Fruit fly (Drosophila melanogaster) whole organism, adult: ENCODE measurements around the gene CLS.

Experiments used
- CG11617 ChIP-seq: fragments of 200-800 bp; sonication (Bioruptor generic); optimal IDR thresholded peaks from 2 replicates; lab custom pipeline; 2017; ENCODE audit warnings: mild to moderate bottlenecking, missing biosample characterization, missing genetic modification reagents, missing genetic modification characterization
- CG12768 ChIP-seq: fragments of 200-800 bp; sonication (Bioruptor generic); optimal IDR thresholded peaks from 2 replicates; lab custom pipeline; 2017; ENCODE audit warnings: missing biosample characterization, missing genetic modification characterization, mild to moderate bottlenecking, moderate library complexity, missing genetic modification reagents
- CG14711 ChIP-seq: fragments of 200-800 bp; sonication (Bioruptor generic); optimal IDR thresholded peaks from 2 replicates; lab custom pipeline; 2018; ENCODE audit warnings: missing biosample characterization, mild to moderate bottlenecking, missing genetic modification characterization, moderate library complexity
- CG1620 ChIP-seq: fragments of 200-800 bp; sonication (Bioruptor generic); optimal IDR thresholded peaks from 2 replicates; lab custom pipeline; 2016; ENCODE audit warnings: missing biosample characterization, missing genetic modification characterization
- CG33017 ChIP-seq: fragments of 200-800 bp; sonication (Bioruptor generic); optimal IDR thresholded peaks from 2 replicates; lab custom pipeline; 2018; ENCODE audit warnings: missing biosample characterization, mild to moderate bottlenecking, missing genetic modification characterization, moderate library complexity
- CG5204 ChIP-seq: fragments of 200-800 bp; sonication (Bioruptor generic); optimal IDR thresholded peaks from 2 replicates; lab custom pipeline; 2016; ENCODE audit warnings: missing biosample characterization, missing genetic modification characterization
- CG7045 ChIP-seq: fragments of 200-800 bp; sonication (Bioruptor generic); optimal IDR thresholded peaks from 2 replicates; lab custom pipeline; 2017; ENCODE audit warnings: missing biosample characterization, mild to moderate bottlenecking, missing genetic modification characterization
- CG7101 ChIP-seq: fragments of 200-800 bp; sonication (Bioruptor generic); optimal IDR thresholded peaks from 2 replicates; lab custom pipeline; 2018; ENCODE audit warnings: missing biosample characterization, mild to moderate bottlenecking, missing genetic modification characterization, moderate library complexity
- Clk ChIP-seq: fragments of 200-800 bp; sonication (Bioruptor generic); optimal IDR thresholded peaks from 2 replicates; lab custom pipeline; 2017; ENCODE audit warnings: missing biosample characterization, missing genetic modification characterization
- Crg-1 ChIP-seq: fragments of 200-800 bp; sonication (Bioruptor generic); optimal IDR thresholded peaks from 2 replicates; lab custom pipeline; 2016; ENCODE audit warnings: missing biosample characterization, missing genetic modification characterization
- Hr96 ChIP-seq: fragments of 200-800 bp; sonication (Bioruptor generic); optimal IDR thresholded peaks from 2 replicates; lab custom pipeline; 2016; ENCODE audit warnings: missing biosample characterization, missing genetic modification characterization
- Mnt ChIP-seq: fragments of 200-800 bp; sonication (Bioruptor generic); optimal IDR thresholded peaks from 2 replicates; lab custom pipeline; 2016; ENCODE audit warnings: missing biosample characterization, mild to moderate bottlenecking, missing genetic modification characterization
- bab1 ChIP-seq: fragments of 200-800 bp; sonication (Bioruptor generic); optimal IDR thresholded peaks from 3 replicates; lab custom pipeline; 2019; ENCODE audit warnings: missing biosample characterization, mild to moderate bottlenecking, missing genetic modification characterization, moderate library complexity
- cic ChIP-seq: fragments of 200-800 bp; sonication (Bioruptor generic); optimal IDR thresholded peaks from 2 replicates; lab custom pipeline; 2017; ENCODE audit warnings: missing biosample characterization, mild to moderate bottlenecking, missing genetic modification characterization, moderate library complexity
- cnc ChIP-seq, 2 experiments: fragments of >200 bp; optimal IDR thresholded peaks; 2 replicates each; lab custom pipeline; 2017
- kay ChIP-seq: fragments of 200-800 bp; sonication (Bioruptor generic); peaks from one replicate; lab custom pipeline; 2016; ENCODE audit warnings: missing biosample characterization, missing genetic modification characterization, borderline replicate concordance
- ovo ChIP-seq: fragments of 200-800 bp; sonication (Bioruptor generic); optimal IDR thresholded peaks from 2 replicates; lab custom pipeline; 2016; ENCODE audit warnings: missing biosample characterization, missing genetic modification characterization
- pad ChIP-seq: fragments of 200-800 bp; sonication (Bioruptor generic); optimal IDR thresholded peaks from 3 replicates; lab custom pipeline; 2017; ENCODE audit warnings: missing biosample characterization, missing genetic modification characterization, mild to moderate bottlenecking, moderate library complexity, missing genetic modification reagents
- tj ChIP-seq: fragments of 200-800 bp; sonication (Bioruptor generic); optimal IDR thresholded peaks from 3 replicates; lab custom pipeline; 2017; ENCODE audit warnings: missing biosample characterization, mild to moderate bottlenecking, missing genetic modification characterization, moderate library complexity
- toe ChIP-seq: fragments of 200-800 bp; sonication (Bioruptor generic); optimal IDR thresholded peaks from 2 replicates; lab custom pipeline; 2016; ENCODE audit warnings: missing biosample characterization, missing genetic modification characterization

Gene CLS

dm6 chr3R:25661531-25662193 lies 25.5 kb downstream of the CLS start, which contains the start of gene RASSF8:
Gene RASSF8, plus strand, starts transcription at chr3R:25661795.
- no peak for TF ChIP-seq Crg-1 (GFP tag; lab: Kevin White, UChicago)
- peak; percentile 29 for TF ChIP-seq CG1620 (GFP tag; lab: Kevin White, UChicago)
- peak; percentile 54 for TF ChIP-seq bab1 (GFP tag; lab: Kevin White, UChicago)
- peak; percentile 69 for TF ChIP-seq toe
- peak; percentile 42 for TF ChIP-seq Mnt (GFP tag; lab: Kevin White, UChicago)
- TF ChIP-seq CG7045 (GFP tag; lab: Kevin White, UChicago) = peak; percentile 12
- TF ChIP-seq CG5204 (GFP tag; lab: Kevin White, UChicago) = peak; percentile 74
- TF ChIP-seq cnc (optimal IDR thresholded peaks at IDR 0.05; lab: Kevin White, UChicago) = no peak
- TF ChIP-seq CG33017 (tag; lab: Kevin White, UChicago) = no peak
- TF ChIP-seq Hr96 = peak; percentile 49
- TF ChIP-seq CG7101 (tag; lab: Kevin White, UChicago) = no peak
- TF ChIP-seq CG14711 (tag; lab: Kevin White, UChicago) = no peak
- no peak for TF ChIP-seq CG11617 (GFP tag; lab: Kevin White, UChicago)
- TF ChIP-seq cic (GFP tag; lab: Kevin White, UChicago) = no peak

dm6 chr3R:25660985-25661530 lies 26.1 kb downstream of the CLS start, which contains the start of gene Tnks:
Gene Tnks, minus strand, starts transcription at chr3R:25661286.
- TF ChIP-seq ovo (GFP tag; lab: Kevin White, UChicago) (peak; percentile 24), CG11617 (GFP tag; lab: Kevin White, UChicago) (peak; percentile 4), kay (no peak), Clk (no peak)

- TF ChIP-seq pad (GFP tag; lab: Kevin White, UChicago) (no peak), tj (GFP tag; lab: Kevin White, UChicago) (no peak), CG14711 (tag; lab: Kevin White, UChicago) (no peak), Mnt (GFP tag; lab: Kevin White, UChicago) (no peak), toe (no peak), Clk (no peak), cic (GFP tag; lab: Kevin White, UChicago) (no peak), CG33017 (tag; lab: Kevin White, UChicago) (no peak), CG12768 (GFP tag; lab: Kevin White, UChicago) (no peak), bab1 (GFP tag; lab: Kevin White, UChicago) (no peak), kay (no peak), cnc (optimal IDR thresholded peaks at IDR 0.05; lab: Kevin White, UChicago) (no peak), CG1620 (GFP tag; lab: Kevin White, UChicago) (no peak), CG7101 (tag; lab: Kevin White, UChicago) (no peak), CG7045 (GFP tag; lab: Kevin White, UChicago) (no peak), ovo (GFP tag; lab: Kevin White, UChicago) (no peak), Hr96 (no peak)
Observed at dm6 chr3R:25659857-25660417, 27.2 kb downstream of the CLS start.

- TF ChIP-seq CG11617 (GFP tag; lab: Kevin White, UChicago) (no peak), cnc (optimal IDR thresholded peaks at IDR 0.05; lab: Kevin White, UChicago) (no peak), Hr96 (no peak), ovo (GFP tag; lab: Kevin White, UChicago) (peak; percentile 12), CG7101 (tag; lab: Kevin White, UChicago) (no peak), Mnt (GFP tag; lab: Kevin White, UChicago) (no peak), CG12768 (GFP tag; lab: Kevin White, UChicago) (peak; percentile 66), CG7045 (GFP tag; lab: Kevin White, UChicago) (no peak), pad (GFP tag; lab: Kevin White, UChicago) (peak; percentile 25), bab1 (GFP tag; lab: Kevin White, UChicago) (peak; percentile 46), Crg-1 (GFP tag; lab: Kevin White, UChicago) (no peak), CG5204 (GFP tag; lab: Kevin White, UChicago) (no peak), tj (GFP tag; lab: Kevin White, UChicago) (peak; percentile 87), CG33017 (tag; lab: Kevin White, UChicago) (peak; percentile 20), CG1620 (GFP tag; lab: Kevin White, UChicago) (no peak), toe (no peak), CG14711 (tag; lab: Kevin White, UChicago) (no peak), Clk (no peak), cic (GFP tag; lab: Kevin White, UChicago) (peak; percentile 51), kay (peak; percentile 86)
Observed at dm6 chr3R:25652066-25652720, 35.0 kb downstream of the CLS start.

- TF ChIP-seq CG7045 (GFP tag; lab: Kevin White, UChicago) (no peak), tj (GFP tag; lab: Kevin White, UChicago) (no peak), CG14711 (tag; lab: Kevin White, UChicago) (peak; percentile 37), bab1 (GFP tag; lab: Kevin White, UChicago) (peak; percentile 44), Mnt (GFP tag; lab: Kevin White, UChicago) (no peak), toe (no peak)
Observed at dm6 chr3R:25651414-25651813, 35.8 kb downstream of the CLS start.
